Worm (Caenorhabditis elegans) whole organism, young adult: ENCODE data around the gene cul-6.
A peak's percentile ranks its signal among the peaks of the same experiment; 100 is the strongest.

Experiments
- B0035.1 ChIP-seq: sonication (generic microtip); optimal IDR thresholded peaks from 2 replicates; lab custom pipeline; 2016; ENCODE audit warnings: missing genetic modification characterization, mild to moderate bottlenecking, missing compliant biosample characterization, missing genotype, missing genetic modification reagents
- B0261.1 ChIP-seq: sonication (generic microtip); optimal IDR thresholded peaks from 2 replicates; lab custom pipeline; 2016; ENCODE audit warnings: mild to moderate bottlenecking, missing genetic modification characterization, moderate library complexity, missing compliant biosample characterization
- F37B4.10 ChIP-seq: fragments of 200-800 bp; sonication (Bioruptor generic); IDR thresholded peaks from 2 replicates; pipeline ENCODE4 v1.3.6; 2022; ENCODE audit warnings: missing genetic modification characterization, missing compliant biosample characterization
- F39B2.1 ChIP-seq: fragments of 200-800 bp; sonication (Bioruptor generic); IDR thresholded peaks from 2 replicates; pipeline ENCODE4 v1.3.6; 2022; ENCODE audit warnings: missing genetic modification reagents, missing genetic modification characterization, missing compliant biosample characterization
- K11D2.4 ChIP-seq: fragments of 200-800 bp; sonication (Bioruptor generic); IDR thresholded peaks from 2 replicates; pipeline ENCODE4 v1.3.6; 2022; ENCODE audit warnings: missing genetic modification reagents, missing genetic modification characterization, missing compliant biosample characterization
- K12H6.12 ChIP-seq: fragments of 200-800 bp; sonication (Bioruptor generic); optimal IDR thresholded peaks from 2 replicates; lab custom pipeline; 2018; ENCODE audit warnings: mild to moderate bottlenecking, missing genetic modification characterization, missing compliant biosample characterization
- Y53G8AR.9 ChIP-seq: fragments of 200-800 bp; sonication (Bioruptor generic); conservative IDR thresholded peaks from 2 replicates; pipeline ENCODE4 v1.3.6; 2022; ENCODE audit warnings: missing genetic modification reagents, missing genetic modification characterization, missing compliant biosample characterization
- Y67H2A.10 ChIP-seq: fragments of 200-800 bp; sonication (Bioruptor generic); conservative IDR thresholded peaks from 2 replicates; pipeline ENCODE4 v1.3.6; 2022; ENCODE audit warnings: missing genetic modification reagents, missing genetic modification characterization, missing compliant biosample characterization
- akir-1 ChIP-seq: fragments of 200-800 bp; sonication (Bioruptor generic); optimal IDR thresholded peaks from 2 replicates; lab custom pipeline; 2018; ENCODE audit warnings: mild to moderate bottlenecking, missing genetic modification characterization, moderate library complexity, missing compliant biosample characterization
- aptf-3 ChIP-seq: fragments of 200-800 bp; sonication (Bioruptor generic); IDR thresholded peaks from 2 replicates; pipeline ENCODE4 v1.3.6; 2022; ENCODE audit warnings: missing genetic modification characterization, missing compliant biosample characterization
- atf-7 ChIP-seq: sonication (generic microtip); optimal IDR thresholded peaks from 2 replicates; lab custom pipeline; 2017; ENCODE audit warnings: mild to moderate bottlenecking, missing genetic modification characterization, missing compliant biosample characterization
- attf-6 ChIP-seq: fragments of 200-800 bp; sonication (Bioruptor generic); IDR thresholded peaks from 2 replicates; pipeline ENCODE4 v1.3.6; 2022; ENCODE audit warnings: missing genetic modification reagents, missing genetic modification characterization, missing compliant biosample characterization
- bed-2 ChIP-seq: fragments of 200-800 bp; sonication (Bioruptor generic); IDR thresholded peaks from 2 replicates; pipeline ENCODE4 v1.3.6; 2022; ENCODE audit warnings: missing genetic modification reagents, missing genetic modification characterization, missing compliant biosample characterization
- cebp-1 ChIP-seq, 2 experiments: fragments of 200-800 bp in 1 of 2; sonication (Bioruptor generic) in 1 of 2; sonication (generic microtip) in 1 of 2; IDR thresholded peaks in 1 of 2; optimal IDR thresholded peaks in 1 of 2; 2 replicates each; pipeline versions ENCODE4 v1.3.6 to Lab custom; 2017 to 2022; ENCODE audit warnings: missing compliant biosample characterization in 2 of 2, missing genetic modification characterization in 2 of 2, mild to moderate bottlenecking in 1 of 2, missing genetic modification reagents in 1 of 2, moderate library complexity in 1 of 2
- cebp-2 ChIP-seq: fragments of 200-800 bp; sonication (Bioruptor generic); IDR thresholded peaks from 2 replicates; pipeline ENCODE4 v1.3.6; 2022; ENCODE audit warnings: missing genetic modification characterization, missing compliant biosample characterization
- ceh-27 ChIP-seq: fragments of 200-800 bp; sonication (Bioruptor generic); optimal IDR thresholded peaks from 2 replicates; lab custom pipeline; 2018; ENCODE audit warnings: mild to moderate bottlenecking, missing genetic modification characterization, moderate library complexity, missing compliant biosample characterization
- ceh-40 ChIP-seq: fragments of 200-800 bp; sonication (Bioruptor generic); IDR thresholded peaks from 2 replicates; pipeline ENCODE4 v1.3.6; 2022; ENCODE audit warnings: missing genetic modification characterization, missing compliant biosample characterization
- ceh-91 ChIP-seq: fragments of 200-800 bp; sonication (Bioruptor generic); IDR thresholded peaks from 2 replicates; pipeline ENCODE4 v1.3.6; 2022; ENCODE audit warnings: missing genetic modification reagents, missing genetic modification characterization, missing compliant biosample characterization
- dpff-1 ChIP-seq: sonication (generic microtip); optimal IDR thresholded peaks from 2 replicates; lab custom pipeline; 2017; ENCODE audit warnings: mild to moderate bottlenecking, missing genetic modification characterization, missing compliant biosample characterization
- egl-18 ChIP-seq: fragments of 200-800 bp; sonication (Bioruptor generic); IDR thresholded peaks from 2 replicates; pipeline ENCODE4 v1.3.6; 2022; ENCODE audit warnings: missing genetic modification reagents, missing genetic modification characterization, missing compliant biosample characterization
- ets-4 ChIP-seq: fragments of 200-800 bp; sonication (Bioruptor generic); optimal IDR thresholded peaks from 2 replicates; lab custom pipeline; 2018; ENCODE audit warnings: mild to moderate bottlenecking, missing genetic modification characterization, missing compliant biosample characterization
- him-1 ChIP-seq: sonication (generic microtip); optimal IDR thresholded peaks from 2 replicates; lab custom pipeline; 2016; ENCODE audit warnings: missing genotype, missing genetic modification reagents, missing genetic modification characterization, missing compliant biosample characterization
- hrde-1 ChIP-seq: sonication (generic microtip); optimal IDR thresholded peaks from 2 replicates; lab custom pipeline; 2016; ENCODE audit warnings: missing genetic modification characterization, mild to moderate bottlenecking, missing compliant biosample characterization, moderate library complexity, missing genotype, missing genetic modification reagents, borderline replicate concordance
- let-607 ChIP-seq, 2 experiments: fragments of 200-800 bp in 1 of 2; sonication (Bioruptor generic) in 1 of 2; sonication (generic microtip) in 1 of 2; optimal IDR thresholded peaks; 2 replicates each; lab custom pipeline; 2016 to 2018; ENCODE audit warnings: mild to moderate bottlenecking in 2 of 2, missing compliant biosample characterization in 2 of 2, missing genetic modification characterization in 2 of 2, moderate library complexity in 2 of 2, missing genotype in 1 of 2
- lin-35 ChIP-seq, 3 experiments: fragments of 150-350 bp in 2 of 3; sonication (generic microtip) in 1 of 3; optimal IDR thresholded peaks; 2 replicates each; lab custom pipeline; 2014 to 2018; ENCODE audit warnings: missing biosample characterization in 3 of 3, missing genetic modification characterization in 3 of 3, missing genetic modification reagents in 3 of 3
- lin-40 ChIP-seq: sonication (generic microtip); optimal IDR thresholded peaks from 2 replicates; lab custom pipeline; 2016; ENCODE audit warnings: missing genetic modification characterization, mild to moderate bottlenecking, missing compliant biosample characterization, missing genotype, missing genetic modification reagents
- lsy-27 ChIP-seq: sonication (generic microtip); optimal IDR thresholded peaks from 2 replicates; lab custom pipeline; 2017; ENCODE audit warnings: missing genetic modification characterization, mild to moderate bottlenecking, missing compliant biosample characterization, antibody characterized with exemption, missing genotype, borderline replicate concordance; ENCODE audit not compliant: insufficient read depth
- madf-10 ChIP-seq: sonication (generic microtip); optimal IDR thresholded peaks from 2 replicates; lab custom pipeline; 2016; ENCODE audit warnings: mild to moderate bottlenecking, missing genetic modification characterization, missing compliant biosample characterization
- madf-3 ChIP-seq: fragments of 200-800 bp; sonication (Bioruptor generic); IDR thresholded peaks from 2 replicates; pipeline ENCODE4 v1.3.6; 2022; ENCODE audit warnings: missing genetic modification reagents, missing genetic modification characterization, missing compliant biosample characterization
- madf-8 ChIP-seq: fragments of 200-800 bp; sonication (Bioruptor generic); conservative IDR thresholded peaks from 2 replicates; pipeline ENCODE4 v1.3.6; 2022; ENCODE audit warnings: missing genetic modification reagents, missing genetic modification characterization, missing compliant biosample characterization
- mel-28 ChIP-seq: sonication (generic microtip); optimal IDR thresholded peaks from 2 replicates; lab custom pipeline; 2016; ENCODE audit warnings: borderline replicate concordance, mild to moderate bottlenecking, missing genetic modification characterization, missing compliant biosample characterization
- nhr-80 ChIP-seq: sonication (generic microtip); optimal IDR thresholded peaks from 2 replicates; lab custom pipeline; 2016; ENCODE audit warnings: missing genetic modification characterization, missing compliant biosample characterization
- pha-4 ChIP-seq: fragments of 150-350 bp; sonication (generic microtip); optimal IDR thresholded peaks from 2 replicates; lab custom pipeline; 2014; ENCODE audit warnings: missing biosample characterization, missing genetic modification reagents, missing genetic modification characterization
- rec-8 ChIP-seq, 2 experiments: sonication (generic microtip); optimal IDR thresholded peaks; 2 replicates each; lab custom pipeline; 2016; ENCODE audit warnings: mild to moderate bottlenecking in 2 of 2, missing genetic modification characterization in 2 of 2, missing genetic modification reagents in 2 of 2, missing genotype in 2 of 2, missing biosample characterization in 1 of 2, missing compliant biosample characterization in 1 of 2, moderate library complexity in 1 of 2
- rpc-1 ChIP-seq, 2 experiments: fragments of 150-350 bp in 1 of 2; sonication (generic microtip) in 1 of 2; optimal IDR thresholded peaks; 2 replicates each; lab custom pipeline; 2014 to 2018; ENCODE audit warnings: missing biosample characterization in 1 of 2, missing genetic modification characterization in 1 of 2, missing genetic modification reagents in 1 of 2, missing genotype in 1 of 2
- sdz-38 ChIP-seq: sonication (generic microtip); optimal IDR thresholded peaks from 2 replicates; lab custom pipeline; 2016; ENCODE audit warnings: missing genotype, missing genetic modification characterization, missing compliant biosample characterization
- sea-2 ChIP-seq: fragments of 200-800 bp; sonication (Bioruptor generic); IDR thresholded peaks from 2 replicates; pipeline ENCODE4 v1.3.6; 2022; ENCODE audit warnings: missing genetic modification characterization, missing compliant biosample characterization
- snpc-3.4 ChIP-seq: sonication (generic microtip); optimal IDR thresholded peaks from 2 replicates; lab custom pipeline; 2017; ENCODE audit warnings: missing genetic modification characterization, mild to moderate bottlenecking, missing compliant biosample characterization, antibody characterized with exemption, moderate library complexity, missing genotype, missing genetic modification reagents
- snpc-4 ChIP-seq, 5 experiments: fragments of 150-350 bp in 1 of 5; sonication (generic microtip) in 4 of 5; optimal IDR thresholded peaks; 2 replicates each; lab custom pipeline; 2014 to 2018; ENCODE audit warnings: missing genetic modification characterization in 5 of 5, missing biosample characterization in 3 of 5, antibody characterized with exemption in 2 of 5, mild to moderate bottlenecking in 2 of 5, missing compliant biosample characterization in 2 of 5, missing genotype in 2 of 5, moderate library complexity in 2 of 5, missing genetic modification reagents in 1 of 5
- tbp1 ChIP-seq: fragments of 200-800 bp; sonication (Bioruptor generic); optimal IDR thresholded peaks from 2 replicates; lab custom pipeline; 2018; ENCODE audit warnings: mild to moderate bottlenecking, missing genetic modification characterization, missing compliant biosample characterization
- unc-130 ChIP-seq: sonication (generic microtip); optimal IDR thresholded peaks from 2 replicates; lab custom pipeline; 2016; ENCODE audit warnings: missing genetic modification reagents, missing genetic modification characterization, missing compliant biosample characterization
- ztf-18 ChIP-seq: sonication (generic microtip); optimal IDR thresholded peaks from 2 replicates; lab custom pipeline; 2016; ENCODE audit warnings: missing genotype, mild to moderate bottlenecking, missing genetic modification characterization, missing compliant biosample characterization
- ztf-22 ChIP-seq: fragments of 200-800 bp; sonication (Bioruptor generic); optimal IDR thresholded peaks from 2 replicates; lab custom pipeline; 2018; ENCODE audit warnings: mild to moderate bottlenecking, missing genetic modification characterization, moderate library complexity, missing compliant biosample characterization
- ztf-28 ChIP-seq: fragments of 200-800 bp; sonication (Bioruptor generic); IDR thresholded peaks from 2 replicates; pipeline ENCODE4 v1.3.6; 2022; ENCODE audit warnings: missing genetic modification reagents, missing genetic modification characterization, missing compliant biosample characterization
- ztf-6 ChIP-seq: fragments of 200-800 bp; sonication (Bioruptor generic); IDR thresholded peaks from 2 replicates; pipeline ENCODE4 v1.3.6; 2022; ENCODE audit warnings: missing genetic modification reagents, missing genetic modification characterization, missing compliant biosample characterization

The cul-6 gene

DNA sequence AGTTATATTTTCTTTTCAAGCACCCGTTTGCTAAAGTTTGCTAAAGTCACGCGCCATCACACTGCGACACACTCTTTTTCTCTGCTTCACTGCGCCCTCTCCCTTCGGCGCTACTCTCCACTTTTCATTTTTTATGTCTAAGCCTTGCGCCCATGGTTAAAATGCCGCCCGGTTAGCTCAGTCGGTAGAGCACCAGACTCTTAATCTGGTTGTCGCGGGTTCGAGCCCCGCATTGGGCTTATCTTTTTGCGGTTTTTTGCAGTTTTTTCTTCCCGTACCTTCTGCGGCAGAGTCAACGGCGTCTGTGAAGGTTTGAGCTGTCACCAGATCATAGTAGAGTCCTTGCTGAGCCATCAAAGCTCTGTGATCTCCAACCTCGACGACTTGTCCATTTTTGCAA is 4.3 kb upstream of the cul-6 start:
- TF ChIP-seq sea-2 (no peak), B0261.1 (tag; lab: Kevin White, UChicago) (peak; percentile 86), hrde-1 (tag; lab: Kevin White, UChicago) (no peak), snpc-3.4 (peak; percentile 40), unc-130 (GFP tag; lab: Kevin White, UChicago) (peak; percentile 50), ceh-40 (GFP tag; lab: Robert Waterston, UW) (0 out of 2 replicates have a peak, but pooled peaks have one; percentile 37), dpff-1 (tag; lab: Kevin White, UChicago) (no peak), attf-6 (GFP tag; lab: Robert Waterston, UW) (peak; percentile 66; the same call in 1 of the 2 replicates), bed-2 (no peak), lsy-27 (no peak), madf-8 (GFP tag; lab: Robert Waterston, UW) (no peak), lin-40 (tag; lab: Kevin White, UChicago) (peak; percentile 69), aptf-3 (GFP tag; lab: Robert Waterston, UW) (no peak), K11D2.4 (GFP tag; lab: Robert Waterston, UW) (peak; percentile 72; the same call in 1 of the 2 replicates), snpc-4 (GFP tag; optimal IDR thresholded peaks at IDR 0.05; lab: Kevin White, UChicago) (peak; percentile 78), snpc-4 (tag; optimal IDR thresholded peaks at IDR 0.05; lab: Kevin White, UChicago) (peak in 3 of 4 experiments; percentile 53 to 84 (median 84)), ztf-22 (GFP tag; lab: Kevin White, UChicago) (no peak), tbp1 (GFP tag; lab: Kevin White, UChicago) (peak; percentile 97), egl-18 (no peak), B0035.1 (tag; lab: Kevin White, UChicago) (peak; percentile 42), mel-28 (peak; percentile 11), ztf-28 (GFP tag; lab: Robert Waterston, UW) (peak; percentile 89), let-607 (tag; optimal IDR thresholded peaks at IDR 0.05; lab: Kevin White, UChicago) (peak; percentile 13 to 44), lin-35 (GFP tag; optimal IDR thresholded peaks at IDR 0.05; lab: Kevin White, UChicago) (peak in 1 of 3 experiments; percentile 59), akir-1 (GFP tag; lab: Kevin White, UChicago) (peak; percentile 19), ztf-18 (tag; lab: Kevin White, UChicago) (peak; percentile 62), ets-4 (GFP tag; lab: Kevin White, UChicago) (no peak), ceh-27 (GFP tag; lab: Kevin White, UChicago) (peak; percentile 47), K12H6.12 (peak; percentile 58), ztf-6 (no peak), madf-10 (tag; lab: Kevin White, UChicago) (peak; percentile 81), madf-3 (peak; percentile 57; the same call in 1 of the 2 replicates), ceh-91 (peak; percentile 56), rpc-1 (optimal IDR thresholded peaks at IDR 0.05; lab: Kevin White, UChicago) (peak; percentile 84), rpc-1 (tag; optimal IDR thresholded peaks at IDR 0.05; lab: Kevin White, UChicago) (peak; percentile 90), pha-4 (no peak), him-1 (tag; lab: Kevin White, UChicago) (peak; percentile 81), atf-7 (tag; lab: Kevin White, UChicago) (peak; percentile 52), F39B2.1 (GFP tag; lab: Robert Waterston, UW) (no peak), rec-8 (tag; optimal IDR thresholded peaks at IDR 0.05; lab: Kevin White, UChicago) (peak; percentile 68 to 84), nhr-80 (tag; lab: Kevin White, UChicago) (peak; percentile 55), Y53G8AR.9 (GFP tag; lab: Robert Waterston, UW) (peak; percentile 64; the same call in 1 of the 2 replicates), sdz-38 (tag; lab: Kevin White, UChicago) (no peak), cebp-1 (GFP tag; IDR thresholded peaks at IDR 0.05; lab: Robert Waterston, UW) (peak; percentile 43), cebp-1 (tag; optimal IDR thresholded peaks at IDR 0.05; lab: Kevin White, UChicago) (peak; percentile 76), F37B4.10 (no peak), Y67H2A.10 (GFP tag; lab: Robert Waterston, UW) (no peak), cebp-2 (GFP tag; lab: Robert Waterston, UW) (peak; percentile 45; the same call in 1 of the 2 replicates)
